Fruit fly (Drosophila melanogaster): ENCODE measurements around the gene Prp40.

Gene Prp40

DNA sequence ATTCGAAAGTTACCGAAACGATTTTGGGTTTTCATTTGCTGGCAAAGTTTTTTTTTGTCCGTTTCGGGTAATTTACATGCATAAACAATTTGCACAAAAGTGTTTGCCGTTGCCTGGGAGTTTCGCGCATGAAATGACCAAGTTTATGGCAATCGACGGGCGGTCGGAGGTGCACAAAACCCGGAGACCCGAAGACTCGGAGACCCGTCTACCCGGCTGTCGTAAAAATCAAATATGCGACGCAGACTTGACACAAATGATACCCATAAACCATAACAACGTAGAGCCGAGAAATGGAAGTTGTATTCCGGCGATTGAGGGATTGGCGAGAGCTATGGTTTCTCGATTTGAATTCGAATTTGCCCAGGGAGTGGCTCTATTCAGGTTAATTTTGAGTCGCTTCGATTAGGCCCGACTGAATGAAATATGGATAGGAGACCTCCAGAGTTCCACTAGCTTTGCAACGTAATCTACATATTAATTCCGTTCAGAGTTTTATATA lies 16.1 kb upstream of the Prp40 start (continued):
- TF ChIP-seq CG12769 (tag; optimal IDR thresholded peaks at IDR 0.05) (peak; percentile 62), psq (GFP tag; optimal IDR thresholded peaks at IDR 0.05) (no peak), CG13424 (tag; optimal IDR thresholded peaks at IDR 0.05) (no peak), Tbp (GFP tag; optimal IDR thresholded peaks at IDR 0.05) (no peak), Myb (GFP tag; optimal IDR thresholded peaks at IDR 0.05) (no peak), CG15269 (tag; optimal IDR thresholded peaks at IDR 0.05) (peak; percentile 32), YL-1 (GFP tag; optimal IDR thresholded peaks at IDR 0.05) (no peak), D19A (tag; optimal IDR thresholded peaks at IDR 0.05) (no peak), cad (GFP tag; optimal IDR thresholded peaks at IDR 0.05) (peak; percentile 92), HmgD (GFP tag; optimal IDR thresholded peaks at IDR 0.05) (no peak), wor (GFP tag; IDR thresholded peaks at IDR 0.05) (no peak), Ets65A (GFP tag) (peak; percentile 11), CoRest (tag; optimal IDR thresholded peaks at IDR 0.05) (no peak), CG6689 (GFP tag; IDR thresholded peaks at IDR 0.05) (no peak)

DNA sequence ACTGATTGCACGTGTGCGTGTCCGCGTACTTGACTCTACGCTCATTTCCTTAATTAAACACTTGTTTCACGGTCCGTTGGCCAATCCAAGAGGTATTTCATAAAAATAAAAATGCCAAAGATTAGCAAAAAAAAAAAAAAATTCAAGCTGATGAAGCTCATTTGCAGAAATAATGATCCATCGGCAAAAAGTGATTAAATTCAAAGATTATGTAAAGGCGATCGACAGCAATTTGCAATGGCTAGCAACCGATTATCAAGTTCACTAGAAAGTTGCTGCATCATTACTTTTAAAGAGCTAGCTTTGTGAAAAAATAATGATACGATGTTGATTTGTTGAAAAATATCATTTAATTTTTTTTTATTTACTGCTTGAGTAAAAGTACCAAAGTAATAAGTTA lies 13.6 kb upstream of the Prp40 start:
- no peak for TF ChIP-seq repo (GFP tag; optimal IDR thresholded peaks at IDR 0.05)
- TF ChIP-seq CG15269 (tag; optimal IDR thresholded peaks at IDR 0.05) = no peak
- TF ChIP-seq abd-A (tag; optimal IDR thresholded peaks at IDR 0.05) = no peak
- TF ChIP-seq Trl (optimal IDR thresholded peaks at IDR 0.05) = no peak
- no peak for TF ChIP-seq Trl (GFP tag; optimal IDR thresholded peaks at IDR 0.05)

DNA sequence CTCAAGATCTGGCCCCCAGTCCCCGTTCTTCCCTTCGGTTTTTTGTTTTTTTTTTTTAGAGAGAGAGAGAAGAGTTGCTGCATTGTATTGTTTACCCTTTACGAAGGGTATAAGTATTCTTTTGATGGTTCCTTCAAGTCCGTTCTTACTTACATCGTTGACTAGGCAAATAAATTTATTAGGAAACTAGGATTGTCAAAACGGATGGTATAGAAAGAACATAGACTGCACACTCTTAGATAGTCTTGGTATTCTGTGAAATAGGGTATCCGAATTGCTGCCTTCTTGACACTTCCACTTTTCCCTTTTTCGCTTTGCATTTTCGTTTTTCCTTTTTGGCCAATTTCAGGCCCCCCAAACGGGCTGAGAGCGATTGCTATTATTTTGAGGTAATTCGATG lies 11.5 kb upstream of the Prp40 start:
- TF ChIP-seq D19A (tag; optimal IDR thresholded peaks at IDR 0.05) (peak; percentile 32), Xrp1 (GFP tag; IDR thresholded peaks at IDR 0.05) (0 out of 2 replicates have a peak, but pooled peaks have one; percentile 18), CG32767 (GFP tag; IDR thresholded peaks at IDR 0.05) (no peak), Asciz (GFP tag; optimal IDR thresholded peaks at IDR 0.05) (no peak), CG6175 (GFP tag; IDR thresholded peaks at IDR 0.05) (no peak), CG13424 (tag; optimal IDR thresholded peaks at IDR 0.05) (no peak), bsh (GFP tag; optimal IDR thresholded peaks at IDR 0.05) (peak in 1 of 2 experiments; percentile 17), ara (GFP tag; IDR thresholded peaks at IDR 0.05) (no peak), CG14667 (GFP tag; IDR thresholded peaks at IDR 0.05) (no peak), h (optimal IDR thresholded peaks at IDR 0.05) (no peak), phol (tag; optimal IDR thresholded peaks at IDR 0.05) (no peak), CG4404 (GFP tag; IDR thresholded peaks at IDR 0.05) (no peak), unc-4 (GFP tag; IDR thresholded peaks at IDR 0.05; ENCODE audit: partially characterized antibody) (no peak), NC2α (GFP tag; optimal IDR thresholded peaks at IDR 0.05) (no peak), nom (GFP tag; optimal IDR thresholded peaks at IDR 0.05) (peak; percentile 47), schlank (tag; optimal IDR thresholded peaks at IDR 0.05) (no peak), pzg (GFP tag; optimal IDR thresholded peaks at IDR 0.05) (no peak)

DNA sequence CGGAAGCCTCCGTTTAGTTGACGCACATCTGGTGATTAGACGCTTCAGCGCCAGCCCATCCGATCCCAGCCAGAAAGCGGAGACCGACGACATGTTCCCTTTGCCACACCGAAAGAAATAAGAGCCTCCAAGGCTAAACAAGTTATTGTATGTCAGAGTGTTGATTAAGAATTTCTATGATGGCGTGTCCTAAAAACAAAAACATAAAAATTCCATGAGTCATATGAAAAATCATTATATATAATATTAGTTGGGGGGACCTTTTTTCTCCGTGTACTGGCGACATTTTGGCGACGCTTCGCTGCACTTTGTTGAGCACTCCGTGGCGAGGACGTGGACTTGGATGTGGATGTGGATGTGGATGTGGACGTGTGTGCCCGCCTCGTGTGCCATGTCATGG lies 10.2 kb upstream of the Prp40 start:
- peak; percentile 9 for TF ChIP-seq lilli (GFP tag; optimal IDR thresholded peaks at IDR 0.05)
- TF ChIP-seq CG14014 (GFP tag; IDR thresholded peaks at IDR 0.05) = 0 out of 2 replicates have a peak, but pooled peaks have one; percentile 10
- no peak for TF ChIP-seq Hr39 (optimal IDR thresholded peaks at IDR 0.05)
- TF ChIP-seq D (optimal IDR thresholded peaks at IDR 0.05) = no peak
- peak; percentile 9 for TF ChIP-seq D (GFP tag; optimal IDR thresholded peaks at IDR 0.05)
- peak in 1 of 3 experiments; percentile 42 for TF ChIP-seq lola (GFP tag; optimal IDR thresholded peaks at IDR 0.05)
- TF ChIP-seq Ravus (GFP tag; IDR thresholded peaks at IDR 0.05) = no peak
- 0 out of 3 replicates have a peak, but pooled peaks have one; percentile 42 for TF ChIP-seq H15 (GFP tag; IDR thresholded peaks at IDR 0.05)
- no peak for TF ChIP-seq Adf1 (GFP tag; IDR thresholded peaks at IDR 0.05)
- peak; percentile 64 for TF ChIP-seq Sox102F (GFP tag; optimal IDR thresholded peaks at IDR 0.05)
- TF ChIP-seq CG10366 (GFP tag; IDR thresholded peaks at IDR 0.05) = peak; percentile 14; the same call in 1 of the 2 replicates
- peak; percentile 33; the same call in 1 of the 2 replicates for TF ChIP-seq stc (GFP tag; IDR thresholded peaks at IDR 0.05)
- no peak for TF ChIP-seq CG6254 (GFP tag; optimal IDR thresholded peaks at IDR 0.05)
- TF ChIP-seq sisA (GFP tag; IDR thresholded peaks at IDR 0.05) = peak; percentile 64
- TF ChIP-seq CoRest (tag; optimal IDR thresholded peaks at IDR 0.05) = peak; percentile 7
- TF ChIP-seq Rfx (GFP tag; IDR thresholded peaks at IDR 0.05) = peak; percentile 47
- TF ChIP-seq CG3281 (GFP tag; optimal IDR thresholded peaks at IDR 0.05) = no peak
- peak; percentile 13 for TF ChIP-seq az2 (GFP tag; optimal IDR thresholded peaks at IDR 0.05)
